Fruit fly (Drosophila melanogaster): Measurements from ENCODE around the gene Ccdc85.

Gene Ccdc85

DNA sequence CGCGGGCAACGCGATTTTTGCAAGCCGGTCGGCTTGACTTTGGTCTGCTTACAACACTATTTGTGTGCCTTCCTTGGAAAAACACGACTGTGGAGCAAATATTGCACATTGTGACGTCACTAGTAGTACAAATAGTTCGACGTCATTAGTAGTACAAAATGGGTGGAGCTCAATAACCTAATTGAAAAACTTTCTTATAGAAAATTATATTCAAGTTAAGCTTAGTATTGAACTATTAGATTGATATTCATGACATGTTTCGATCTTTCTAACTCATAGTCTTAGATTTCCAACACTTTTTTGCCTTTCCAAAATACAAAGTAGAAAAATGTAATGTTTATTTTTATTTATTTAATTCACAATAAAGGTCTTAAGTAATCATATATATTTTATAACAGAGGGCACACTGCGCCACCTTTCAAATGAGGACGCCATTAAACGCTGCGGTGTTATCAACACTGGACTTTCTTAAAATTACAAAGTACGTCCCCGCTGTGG is 26.6 kb upstream of the Ccdc85 start, which contains the start of the genes Rrp1 and gammaTub23C (continued):
- TF ChIP-seq D19A (tag; optimal IDR thresholded peaks at IDR 0.05) (peak; percentile 83), CG7271 (tag; optimal IDR thresholded peaks at IDR 0.05) (peak; percentile 35), CG17385 (GFP tag; optimal IDR thresholded peaks at IDR 0.05) (peak; percentile 86), HLH3B (GFP tag; IDR thresholded peaks at IDR 0.05) (peak; percentile 80), Tbp (GFP tag; optimal IDR thresholded peaks at IDR 0.05) (no peak), repo (GFP tag; optimal IDR thresholded peaks at IDR 0.05) (no peak), HmgZ (tag; optimal IDR thresholded peaks at IDR 0.05) (peak; percentile 78), stwl (tag; optimal IDR thresholded peaks at IDR 0.05) (peak; percentile 45), CG12744 (GFP tag; optimal IDR thresholded peaks at IDR 0.05) (peak; percentile 48), CG31365 (tag; optimal IDR thresholded peaks at IDR 0.05) (peak; percentile 41), CG3726 (GFP tag; IDR thresholded peaks at IDR 0.05) (peak; percentile 74; the same call in 2 of the 3 replicates), stc (GFP tag; IDR thresholded peaks at IDR 0.05) (peak; percentile 42; the same call in 1 of the 2 replicates), Atf6 (GFP tag; IDR thresholded peaks at IDR 0.05) (peak; percentile 80), emc (GFP tag; optimal IDR thresholded peaks at IDR 0.05) (peak; percentile 45), HLH4C (GFP tag; IDR thresholded peaks at IDR 0.05; ENCODE audit: partially characterized antibody) (no peak), lmd (GFP tag; IDR thresholded peaks at IDR 0.05) (peak; percentile 90), sob (GFP tag; IDR thresholded peaks at IDR 0.05) (peak; percentile 76; the same call in 1 of the 2 replicates), lov (optimal IDR thresholded peaks at IDR 0.05) (no peak), lov (GFP tag; IDR thresholded peaks at IDR 0.05) (peak; percentile 47; the same call in 1 of the 3 replicates), Hmx (GFP tag; optimal IDR thresholded peaks at IDR 0.05) (peak; percentile 63), CG2678 (tag; optimal IDR thresholded peaks at IDR 0.05) (peak; percentile 94), fd96Cb (tag; optimal IDR thresholded peaks at IDR 0.05) (peak; percentile 90), en (GFP tag; optimal IDR thresholded peaks at IDR 0.05) (peak; percentile 16), sqz (GFP tag; optimal IDR thresholded peaks at IDR 0.05) (no peak), Camta (GFP tag; optimal IDR thresholded peaks at IDR 0.05) (peak; percentile 67), ATbp (GFP tag; optimal IDR thresholded peaks at IDR 0.05) (peak; percentile 75), vvl (GFP tag; IDR thresholded peaks at IDR 0.05) (peak; percentile 83; the same call in 1 of the 2 replicates), CG1529 (GFP tag; optimal IDR thresholded peaks at IDR 0.05) (peak; percentile 85), Deaf1 (tag; optimal IDR thresholded peaks at IDR 0.05) (no peak), fu2 (GFP tag; optimal IDR thresholded peaks at IDR 0.05) (peak; percentile 63), CG17802 (tag; optimal IDR thresholded peaks at IDR 0.05) (peak; percentile 46), Med (GFP tag) (peak; percentile 88), CG31224 (GFP tag; IDR thresholded peaks at IDR 0.05) (peak; percentile 77), CG31388 (GFP tag; optimal IDR thresholded peaks at IDR 0.05) (peak; percentile 66), cato (GFP tag; optimal IDR thresholded peaks at IDR 0.05; ENCODE audit: borderline replicate concordance) (peak; percentile 92), sim (GFP tag; IDR thresholded peaks at IDR 0.05) (no peak), Nf-YB (GFP tag; optimal IDR thresholded peaks at IDR 0.05) (peak; percentile 75), CG3163 (GFP tag; optimal IDR thresholded peaks at IDR 0.05) (peak; percentile 10), tup (GFP tag; optimal IDR thresholded peaks at IDR 0.05) (peak; percentile 69), CG7963 (GFP tag; IDR thresholded peaks at IDR 0.05; ENCODE audit: partially characterized antibody) (no peak), CG7745 (tag; optimal IDR thresholded peaks at IDR 0.05) (no peak), CG30431 (GFP tag; optimal IDR thresholded peaks at IDR 0.05) (peak; percentile 88), Drgx (GFP tag; IDR thresholded peaks at IDR 0.05) (peak; percentile 59; the same call in 1 of the 2 replicates), rib (GFP tag; IDR thresholded peaks at IDR 0.05) (peak; percentile 67; the same call in 1 of the 2 replicates), Atf3 (GFP tag; optimal IDR thresholded peaks at IDR 0.05) (peak; percentile 85), gfzf (GFP tag; optimal IDR thresholded peaks at IDR 0.05) (peak; percentile 10), Dll (GFP tag; IDR thresholded peaks at IDR 0.05; ENCODE audit: partially characterized antibody) (no peak), CG5180 (GFP tag; optimal IDR thresholded peaks at IDR 0.05) (peak; percentile 76), Myb (GFP tag; optimal IDR thresholded peaks at IDR 0.05) (peak; percentile 56), CG14441 (GFP tag; IDR thresholded peaks at IDR 0.05) (peak; percentile 81), usp (GFP tag; optimal IDR thresholded peaks at IDR 0.05) (no peak)

Data from whole organism, embryonic.